Worm (Caenorhabditis elegans) whole organism, early embryonic: ENCODE measurements around the gene K12G11.6.

Experiments
- F13C5.2 ChIP-seq: sonication (generic microtip); optimal IDR thresholded peaks from 2 replicates; lab custom pipeline; 2017; ENCODE audit warnings: mild to moderate bottlenecking, missing genetic modification characterization, inconsistent platforms, missing compliant biosample characterization
- ama-1 ChIP-seq: fragments of 150-350 bp; optimal IDR thresholded peaks from 2 replicates; lab custom pipeline; 2014
- hmbx-1 ChIP-seq: sonication (generic microtip); optimal IDR thresholded peaks from 2 replicates; lab custom pipeline; 2016; ENCODE audit warnings: mild to moderate bottlenecking, missing genetic modification characterization, missing compliant biosample characterization
- scrt-1 ChIP-seq: fragments of 200-800 bp; sonication (Bioruptor generic); IDR thresholded peaks from 2 replicates; pipeline ENCODE4 v1.3.6; 2022; ENCODE audit warnings: missing genetic modification characterization, missing compliant biosample characterization

ce11 chrV:11854905-11855304, 39.2 kb upstream of the K12G11.6 start:
- TF ChIP-seq F13C5.2 (tag; lab: Kevin White, UChicago) (no peak), hmbx-1 (tag; lab: Kevin White, UChicago) (no peak), ama-1 (lab: Kevin White, UChicago) (no peak), scrt-1 (GFP tag; lab: Robert Waterston, UW) (no peak)
